Worm (Caenorhabditis elegans): ENCODE data around the gene tpan-1.

The tpan-1 gene

DNA sequence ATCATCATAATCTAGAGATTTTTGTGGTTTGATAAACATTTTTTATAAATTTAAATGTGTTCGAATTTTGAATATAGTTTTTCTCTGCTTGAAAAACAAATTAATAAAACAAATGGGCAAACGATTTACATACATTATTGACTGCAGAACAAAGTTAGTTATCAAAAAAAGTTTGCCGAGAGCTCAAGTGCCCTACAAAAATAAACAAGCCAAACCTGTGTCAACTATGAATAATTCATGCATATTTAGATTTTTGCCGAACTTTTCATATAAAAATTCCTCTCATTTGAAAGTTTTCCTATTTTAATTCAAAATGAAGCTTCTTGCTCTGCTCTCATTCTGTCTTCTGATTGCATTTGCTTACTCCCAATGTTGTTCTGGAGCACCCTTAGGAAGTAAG is 26.5 kb downstream of the tpan-1 start, which contains the start of gene sshk-1:
Gene sshk-1, plus strand, starts transcription at position 301 of the 400 bp plus-strand sequence.
- TF ChIP-seq nhr-237 (tag; optimal IDR thresholded peaks at IDR 0.05) = no peak
- TF ChIP-seq nhr-11 (tag; optimal IDR thresholded peaks at IDR 0.05) = no peak
- TF ChIP-seq nhr-76 (tag; optimal IDR thresholded peaks at IDR 0.05) = no peak
- TF ChIP-seq snpc-4 (tag; optimal IDR thresholded peaks at IDR 0.05) = no peak
- no peak for TF ChIP-seq mdl-1 (tag; optimal IDR thresholded peaks at IDR 0.05)
- no peak for TF ChIP-seq pqm-1 (tag; optimal IDR thresholded peaks at IDR 0.05)
- TF ChIP-seq ceh-9 (tag; optimal IDR thresholded peaks at IDR 0.05) = no peak
- TF ChIP-seq unc-62 (GFP tag; optimal IDR thresholded peaks at IDR 0.05) = no peak
- TF ChIP-seq nhr-77 (tag; optimal IDR thresholded peaks at IDR 0.05) = no peak
- TF ChIP-seq nhr-12 (tag; optimal IDR thresholded peaks at IDR 0.05) = no peak
- no peak for TF ChIP-seq daf-12 (tag; optimal IDR thresholded peaks at IDR 0.05)
- TF ChIP-seq lsy-12 (tag; optimal IDR thresholded peaks at IDR 0.05) = no peak
- TF ChIP-seq skn-1 (tag; optimal IDR thresholded peaks at IDR 0.05) = no peak
- no peak for TF ChIP-seq nhr-25 (tag; optimal IDR thresholded peaks at IDR 0.05)
- no peak for TF ChIP-seq nhr-28 (tag; optimal IDR thresholded peaks at IDR 0.05)
- no peak for TF ChIP-seq elt-1 (tag; optimal IDR thresholded peaks at IDR 0.05)
- no peak for TF ChIP-seq egl-27 (tag; optimal IDR thresholded peaks at IDR 0.05)
- no peak for TF ChIP-seq fos-1 (tag; optimal IDR thresholded peaks at IDR 0.05)

DNA sequence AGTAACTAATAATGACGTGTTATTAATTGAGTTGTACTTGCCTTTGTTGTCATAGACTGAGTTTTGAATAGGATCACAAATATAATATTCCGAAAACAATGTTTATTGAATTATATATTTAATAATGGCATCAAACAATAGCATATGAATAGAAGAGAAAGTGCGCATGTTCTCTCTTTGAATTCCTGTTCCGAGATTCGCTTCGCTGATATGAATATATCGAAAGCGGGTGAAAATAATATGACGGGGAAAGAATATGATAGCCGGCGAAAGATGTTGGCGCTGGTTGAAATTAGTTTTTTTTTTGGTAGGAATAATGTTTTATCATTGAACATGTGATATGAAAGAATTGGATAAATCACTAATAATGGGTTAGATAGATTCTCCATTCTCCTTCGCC is 30.7 kb downstream of the tpan-1 start, which contains the start of gene T03D8.6:
Gene T03D8.6, minus strand, starts transcription at position 298 of the 400 bp plus-strand sequence.
- TF ChIP-seq zag-1 (tag; optimal IDR thresholded peaks at IDR 0.05) (no peak), nhr-12 (tag; optimal IDR thresholded peaks at IDR 0.05) (no peak), egl-5 (tag; optimal IDR thresholded peaks at IDR 0.05) (no peak), ceh-82 (tag; optimal IDR thresholded peaks at IDR 0.05) (no peak), pha-4 (tag; optimal IDR thresholded peaks at IDR 0.05) (no peak), skn-1 (tag; optimal IDR thresholded peaks at IDR 0.05) (no peak), ceh-16 (tag; optimal IDR thresholded peaks at IDR 0.05) (no peak), pqm-1 (tag; optimal IDR thresholded peaks at IDR 0.05) (no peak), unc-39 (tag; optimal IDR thresholded peaks at IDR 0.05) (no peak), daf-12 (tag; optimal IDR thresholded peaks at IDR 0.05) (no peak), sea-2 (GFP tag; optimal IDR thresholded peaks at IDR 0.05) (no peak), elt-3 (tag; optimal IDR thresholded peaks at IDR 0.05) (no peak), fkh-2 (tag; optimal IDR thresholded peaks at IDR 0.05) (no peak), nhr-11 (tag; optimal IDR thresholded peaks at IDR 0.05) (no peak), lin-15B (tag; optimal IDR thresholded peaks at IDR 0.05) (no peak), snpc-4 (tag; optimal IDR thresholded peaks at IDR 0.05) (no peak), ztf-11 (tag; optimal IDR thresholded peaks at IDR 0.05) (no peak), nhr-43 (tag; optimal IDR thresholded peaks at IDR 0.05; ENCODE audit: poor library complexity, severe bottlenecking) (no peak), lsy-12 (tag; optimal IDR thresholded peaks at IDR 0.05) (no peak), eor-1 (tag; optimal IDR thresholded peaks at IDR 0.05) (no peak)

DNA sequence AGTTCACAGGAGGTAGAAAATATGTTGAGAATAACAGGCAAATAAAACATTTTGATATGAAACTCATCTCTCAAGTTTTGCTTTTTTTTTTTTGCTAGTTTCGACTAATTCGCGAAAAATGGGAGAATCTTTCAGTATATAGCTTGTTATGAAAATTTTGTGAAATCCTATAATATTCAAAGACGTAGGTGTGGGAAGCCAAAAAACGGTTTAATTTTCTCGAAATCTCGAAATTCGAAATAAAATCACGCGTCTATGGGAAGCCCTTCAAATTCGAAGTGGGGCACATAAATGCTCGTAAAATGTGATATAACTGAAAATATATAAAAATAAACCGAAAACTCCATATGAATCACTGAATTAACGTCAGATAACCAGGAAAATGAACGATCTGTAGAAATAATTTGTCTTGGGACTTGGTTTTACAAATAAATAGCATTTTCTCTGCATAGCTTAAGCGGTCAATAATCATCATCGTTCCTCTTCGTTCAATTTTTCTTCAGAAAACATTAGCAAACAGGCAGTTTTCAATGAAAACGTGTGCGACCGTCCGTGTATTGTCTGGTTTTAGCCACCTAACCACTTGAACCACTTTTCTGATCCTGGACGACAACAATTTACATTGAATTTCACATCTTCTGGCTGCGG is 35.8 kb downstream of the tpan-1 start, which contains the start of the genes gcy-22 and grl-14:
Gene gcy-22, minus strand, starts transcription at position 101 of the 648 bp plus-strand sequence.
Gene grl-14, plus strand, starts transcription at position 598 of the 648 bp plus-strand sequence.
- TF ChIP-seq zag-1 (tag; optimal IDR thresholded peaks at IDR 0.05) (no peak), nhr-77 (tag; optimal IDR thresholded peaks at IDR 0.05) (no peak), nfya-1 (tag; optimal IDR thresholded peaks at IDR 0.05; ENCODE audit: insufficient read depth) (no peak), nhr-28 (tag; optimal IDR thresholded peaks at IDR 0.05) (no peak), ztf-11 (tag; optimal IDR thresholded peaks at IDR 0.05) (no peak), egl-27 (tag; optimal IDR thresholded peaks at IDR 0.05) (no peak), mdl-1 (tag; optimal IDR thresholded peaks at IDR 0.05) (no peak), ztf-4 (tag; optimal IDR thresholded peaks at IDR 0.05) (no peak), nhr-237 (tag; optimal IDR thresholded peaks at IDR 0.05) (no peak), skn-1 (tag; optimal IDR thresholded peaks at IDR 0.05) (no peak), fos-1 (tag; optimal IDR thresholded peaks at IDR 0.05) (no peak), aly-2 (tag; optimal IDR thresholded peaks at IDR 0.05) (no peak), ceh-28 (tag; optimal IDR thresholded peaks at IDR 0.05) (no peak), pha-4 (tag; optimal IDR thresholded peaks at IDR 0.05) (no peak), daf-12 (tag; optimal IDR thresholded peaks at IDR 0.05) (no peak)

DNA sequence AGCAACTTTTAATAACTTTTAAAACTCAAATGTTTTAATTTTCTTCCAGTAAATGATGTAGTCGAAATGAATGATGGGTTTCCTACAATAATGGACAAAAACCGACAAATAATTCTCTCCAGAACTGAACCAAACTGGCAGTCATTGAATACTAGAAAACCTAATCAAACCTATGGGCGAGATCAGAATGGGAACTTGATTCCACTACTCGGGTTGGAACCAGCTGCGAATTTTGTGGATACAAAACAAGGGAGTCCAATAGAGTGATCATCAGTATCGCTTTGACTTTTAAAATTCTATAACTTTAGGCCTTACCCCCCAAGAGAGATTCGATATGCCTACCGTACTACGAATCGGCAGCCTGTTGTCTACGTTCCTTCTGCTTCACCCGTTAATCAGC is 37.3 kb downstream of the tpan-1 start:
- TF ChIP-seq nhr-237 (tag; optimal IDR thresholded peaks at IDR 0.05) (no peak), ceh-9 (tag; optimal IDR thresholded peaks at IDR 0.05) (no peak)

Measured in whole organism, L3 larva.